Fruit fly (Drosophila melanogaster): ENCODE data around the gene Rab11.

The Rab11 gene

DNA sequence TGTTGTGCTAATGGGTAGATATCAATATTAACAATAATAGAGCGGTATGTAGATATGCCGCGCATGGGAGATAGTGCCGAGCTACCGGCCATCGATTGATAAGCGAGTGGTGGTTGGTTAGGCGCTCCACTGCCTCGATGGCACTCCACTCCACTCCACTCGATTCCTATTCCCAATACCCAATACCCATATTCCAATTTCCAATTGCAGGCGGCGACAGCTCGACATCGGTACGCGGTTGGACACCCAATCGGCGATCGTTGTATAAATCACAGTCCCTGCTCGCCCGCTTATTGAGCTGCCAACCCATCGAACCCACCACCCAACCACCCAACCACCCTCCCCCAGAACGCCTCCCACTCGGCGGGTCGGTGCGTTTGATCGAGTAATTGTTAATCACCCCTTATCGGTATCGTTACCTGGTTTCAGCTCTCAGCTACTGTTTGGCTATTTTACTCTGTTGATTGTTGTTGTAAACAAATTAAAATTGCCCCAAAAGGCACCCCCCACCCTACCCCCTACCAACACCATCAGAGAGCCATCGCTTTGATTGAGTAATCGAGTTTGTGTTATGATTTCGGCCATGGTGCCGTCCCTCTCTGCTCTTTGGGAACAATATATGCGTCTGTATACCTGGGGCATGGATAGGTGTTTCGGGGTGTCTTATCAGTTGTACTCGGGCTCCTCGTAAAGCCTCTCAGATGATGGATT is 30.2 kb upstream of the Rab11 start, which contains the start of gene HHEX (continued):
- TF ChIP-seq CG33213 (GFP tag; optimal IDR thresholded peaks at IDR 0.05) (no peak), Hey (tag; optimal IDR thresholded peaks at IDR 0.05) (peak; percentile 92), CG5953 (GFP tag; IDR thresholded peaks at IDR 0.05) (no peak), chinmo (GFP tag; IDR thresholded peaks at IDR 0.05; ENCODE audit: partially characterized antibody) (0 out of 4 replicates have a peak, but pooled peaks have one; percentile 43), lab (GFP tag; optimal IDR thresholded peaks at IDR 0.05) (peak; percentile 95), CG9437 (GFP tag; optimal IDR thresholded peaks at IDR 0.05) (no peak), Hmr (GFP tag; optimal IDR thresholded peaks at IDR 0.05) (peak; percentile 12), HmgZ (tag; optimal IDR thresholded peaks at IDR 0.05) (peak; percentile 49), Pdp1 (GFP tag; optimal IDR thresholded peaks at IDR 0.05) (peak in 1 of 2 experiments; percentile 59), Antp (GFP tag; optimal IDR thresholded peaks at IDR 0.05) (no peak), az2 (GFP tag; optimal IDR thresholded peaks at IDR 0.05) (no peak), CG6791 (GFP tag; IDR thresholded peaks at IDR 0.05; ENCODE audit: partially characterized antibody) (no peak), seq (GFP tag; IDR thresholded peaks at IDR 0.05) (no peak), Jarid2 (GFP tag; optimal IDR thresholded peaks at IDR 0.05) (peak; percentile 7), btn (GFP tag; optimal IDR thresholded peaks at IDR 0.05) (no peak), oc (tag; optimal IDR thresholded peaks at IDR 0.05) (no peak), ERR (GFP tag; optimal IDR thresholded peaks at IDR 0.05) (no peak), Tbp (GFP tag; optimal IDR thresholded peaks at IDR 0.05) (no peak), amos (GFP tag; IDR thresholded peaks at IDR 0.05; ENCODE audit: partially characterized antibody) (no peak), Ets97D (GFP tag; optimal IDR thresholded peaks at IDR 0.05) (no peak), Nf-YB (GFP tag; optimal IDR thresholded peaks at IDR 0.05) (peak; percentile 90), tll (GFP tag; optimal IDR thresholded peaks at IDR 0.05) (no peak), NC2β (GFP tag; optimal IDR thresholded peaks at IDR 0.05) (no peak), CG7928 (GFP tag; optimal IDR thresholded peaks at IDR 0.05) (no peak), CG8281 (tag; optimal IDR thresholded peaks at IDR 0.05) (no peak), E2f2 (GFP tag; IDR thresholded peaks at IDR 0.05) (no peak), Trl (optimal IDR thresholded peaks at IDR 0.05) (no peak), Trl (GFP tag; optimal IDR thresholded peaks at IDR 0.05) (no peak), zen2 (GFP tag; IDR thresholded peaks at IDR 0.05; ENCODE audit: partially characterized antibody) (no peak), CG12071 (GFP tag; optimal IDR thresholded peaks at IDR 0.05) (no peak), fru (optimal IDR thresholded peaks at IDR 0.05) (no peak), hbn (GFP tag; IDR thresholded peaks at IDR 0.05; ENCODE audit: partially characterized antibody) (no peak), CG5180 (GFP tag; optimal IDR thresholded peaks at IDR 0.05) (peak; percentile 66), CG2202 (tag; optimal IDR thresholded peaks at IDR 0.05) (no peak), sd (tag; optimal IDR thresholded peaks at IDR 0.05) (peak; percentile 76), lilli (GFP tag; optimal IDR thresholded peaks at IDR 0.05) (no peak), CG4730 (GFP tag; IDR thresholded peaks at IDR 0.05) (no peak), gt (GFP tag; IDR thresholded peaks at IDR 0.05) (no peak), Poxn (GFP tag; IDR thresholded peaks at IDR 0.05) (no peak), shn (GFP tag; optimal IDR thresholded peaks at IDR 0.05) (no peak), Deaf1 (tag; optimal IDR thresholded peaks at IDR 0.05) (peak; percentile 44), CG15269 (tag; optimal IDR thresholded peaks at IDR 0.05) (no peak), zen (tag; optimal IDR thresholded peaks at IDR 0.05) (no peak), CG9215 (GFP tag; IDR thresholded peaks at IDR 0.05) (no peak), CG18599 (GFP tag; optimal IDR thresholded peaks at IDR 0.05) (peak; percentile 50), CG7745 (tag; optimal IDR thresholded peaks at IDR 0.05) (no peak), CG12299 (tag; optimal IDR thresholded peaks at IDR 0.05) (no peak), cg (GFP tag; optimal IDR thresholded peaks at IDR 0.05) (no peak), luna (GFP tag; optimal IDR thresholded peaks at IDR 0.05) (no peak), CG17829 (tag; optimal IDR thresholded peaks at IDR 0.05) (no peak)

All from whole organism, embryonic.